Fruit fly (Drosophila melanogaster) whole organism, embryonic: ENCODE results near the gene Glut4EF.

Experiments used
- C15 ChIP-seq: fragments of 200-800 bp; sonication (Bioruptor generic); IDR thresholded peaks from 3 replicates; pipeline ENCODE4 v1.3.6; 2022; ENCODE audit warnings: missing biosample characterization, missing genetic modification characterization
- CG10147 ChIP-seq: fragments of 200-800 bp; sonication (Bioruptor generic); optimal IDR thresholded peaks from 2 replicates; lab custom pipeline; 2019; ENCODE audit warnings: missing biosample characterization, mild to moderate bottlenecking, missing genetic modification characterization, moderate library complexity
- CG10274 ChIP-seq: fragments of 200-800 bp; sonication (Bioruptor generic); optimal IDR thresholded peaks from 3 replicates; lab custom pipeline; 2017; ENCODE audit warnings: missing biosample characterization, mild to moderate bottlenecking, missing genetic modification characterization
- CG12104 ChIP-seq: fragments of 200-800 bp; sonication (Bioruptor generic); optimal IDR thresholded peaks from 3 replicates; lab custom pipeline; 2016; ENCODE audit warnings: missing biosample characterization, missing genetic modification characterization
- CG12942 ChIP-seq: fragments of 200-800 bp; sonication (Bioruptor generic); optimal IDR thresholded peaks from 3 replicates; lab custom pipeline; 2016; ENCODE audit warnings: missing biosample characterization, missing genetic modification characterization
- CG15011 ChIP-seq: fragments of 200-800 bp; sonication (Bioruptor generic); optimal IDR thresholded peaks from 3 replicates; lab custom pipeline; 2018; ENCODE audit warnings: missing biosample characterization, mild to moderate bottlenecking, missing genetic modification characterization
- CG15514 ChIP-seq: fragments of 200-800 bp; sonication (Bioruptor generic); optimal IDR thresholded peaks from 3 replicates; lab custom pipeline; 2017; ENCODE audit warnings: missing biosample characterization, missing genetic modification characterization, mild to moderate bottlenecking, moderate library complexity, missing genetic modification reagents
- CG15696 ChIP-seq: fragments of 200-800 bp; sonication (Bioruptor generic); optimal IDR thresholded peaks from 2 replicates; lab custom pipeline; 2019; ENCODE audit warnings: missing biosample characterization, mild to moderate bottlenecking, missing genetic modification characterization, moderate library complexity
- CG18599 ChIP-seq: fragments of 200-800 bp; sonication (Bioruptor generic); optimal IDR thresholded peaks from 3 replicates; lab custom pipeline; 2017; ENCODE audit warnings: missing biosample characterization, missing genetic modification characterization, mild to moderate bottlenecking, moderate library complexity, missing genetic modification reagents
- CG2120 ChIP-seq: fragments of 200-800 bp; sonication (Bioruptor generic); optimal IDR thresholded peaks from 3 replicates; lab custom pipeline; 2016; ENCODE audit warnings: missing biosample characterization, missing genetic modification characterization
- CG30403 ChIP-seq: fragments of 200-800 bp; sonication (Bioruptor generic); optimal IDR thresholded peaks from 3 replicates; lab custom pipeline; 2016; ENCODE audit warnings: missing biosample characterization, missing genetic modification characterization
- CG3838 ChIP-seq: fragments of 200-800 bp; sonication (Bioruptor generic); optimal IDR thresholded peaks from 3 replicates; lab custom pipeline; 2016; ENCODE audit warnings: missing biosample characterization, missing genetic modification characterization
- CG4282 ChIP-seq: fragments of 200-800 bp; sonication (Bioruptor generic); optimal IDR thresholded peaks from 2 replicates; lab custom pipeline; 2016; ENCODE audit warnings: missing biosample characterization, missing genetic modification characterization
- CG4820 ChIP-seq: fragments of 200-800 bp; sonication (Bioruptor generic); optimal IDR thresholded peaks from 3 replicates; lab custom pipeline; 2016; ENCODE audit warnings: missing biosample characterization, missing genetic modification characterization
- CG4854 ChIP-seq: fragments of 200-800 bp; sonication (Bioruptor generic); optimal IDR thresholded peaks from 2 replicates; lab custom pipeline; 2016; ENCODE audit warnings: missing biosample characterization, missing genetic modification characterization, inconsistent platforms
- CG7372 ChIP-seq: fragments of 200-800 bp; sonication (Bioruptor generic); IDR thresholded peaks from 2 replicates; pipeline ENCODE4 v1.3.6; 2022; ENCODE audit warnings: missing biosample characterization, missing genetic modification characterization
- CG7987 ChIP-seq: fragments of 200-800 bp; sonication (Bioruptor generic); optimal IDR thresholded peaks from 2 replicates; lab custom pipeline; 2018; ENCODE audit warnings: missing biosample characterization, mild to moderate bottlenecking, missing genetic modification characterization, moderate library complexity
- CG9609 ChIP-seq: fragments of 200-800 bp; sonication (Bioruptor generic); optimal IDR thresholded peaks from 3 replicates; lab custom pipeline; 2016; ENCODE audit warnings: missing biosample characterization, missing genetic modification characterization
- CG9797 ChIP-seq: fragments of 200-800 bp; sonication (Bioruptor generic); optimal IDR thresholded peaks from 3 replicates; lab custom pipeline; 2018; ENCODE audit warnings: missing biosample characterization, mild to moderate bottlenecking, missing genetic modification characterization
- Chrac-16 ChIP-seq: fragments of 200-800 bp; sonication (Bioruptor generic); optimal IDR thresholded peaks from 3 replicates; lab custom pipeline; 2016; ENCODE audit warnings: missing biosample characterization, missing genetic modification characterization
- Dbx ChIP-seq: fragments of 200-800 bp; sonication (Bioruptor generic); IDR thresholded peaks from 3 replicates; pipeline ENCODE4 v1.3.6; 2022; ENCODE audit warnings: missing biosample characterization, missing genetic modification characterization
- Dref ChIP-seq: fragments of 200-800 bp; sonication (Bioruptor generic); IDR thresholded peaks from 2 replicates; pipeline ENCODE4 v1.3.6; 2022; ENCODE audit warnings: missing biosample characterization, missing genetic modification characterization
- Gug ChIP-seq: fragments of 200-800 bp; sonication (Bioruptor generic); IDR thresholded peaks from 4 replicates; pipeline ENCODE4 v1.3.6; 2022; ENCODE audit warnings: missing biosample characterization, missing genetic modification characterization
- H2.0 ChIP-seq: fragments of 200-800 bp; sonication (Bioruptor generic); IDR thresholded peaks from 2 replicates; pipeline ENCODE4 v1.3.6; 2022; ENCODE audit warnings: missing biosample characterization, missing genetic modification characterization
- HHEX ChIP-seq: fragments of 200-800 bp; sonication (Bioruptor generic); optimal IDR thresholded peaks from 3 replicates; lab custom pipeline; 2017; ENCODE audit warnings: missing biosample characterization, mild to moderate bottlenecking, missing genetic modification characterization, missing genetic modification reagents
- HLH54F ChIP-seq: fragments of 200-800 bp; sonication (Bioruptor generic); optimal IDR thresholded peaks from 3 replicates; lab custom pipeline; 2016; ENCODE audit warnings: missing biosample characterization, missing genetic modification characterization
- MBD-R2 ChIP-seq: fragments of 200-800 bp; sonication (Bioruptor generic); IDR thresholded peaks from 2 replicates; pipeline ENCODE4 v1.3.6; 2022; ENCODE audit warnings: missing biosample characterization, missing genetic modification characterization
- Myb ChIP-seq: fragments of 200-800 bp; sonication (Bioruptor generic); optimal IDR thresholded peaks from 2 replicates; lab custom pipeline; 2016; ENCODE audit warnings: missing biosample characterization, missing genetic modification characterization
- NFAT ChIP-seq: fragments of 200-800 bp; sonication (Bioruptor generic); IDR thresholded peaks from 2 replicates; pipeline ENCODE4 v1.3.6; 2022; ENCODE audit warnings: missing biosample characterization, missing genetic modification characterization
- Six4 ChIP-seq: fragments of 200-800 bp; sonication (Bioruptor generic); optimal IDR thresholded peaks from 2 replicates; lab custom pipeline; 2016; ENCODE audit warnings: missing biosample characterization, missing genetic modification characterization
- Sry-δ ChIP-seq: fragments of 200-800 bp; sonication (Bioruptor generic); optimal IDR thresholded peaks from 2 replicates; lab custom pipeline; 2016; ENCODE audit warnings: missing biosample characterization, missing genetic modification characterization
- Xrp1 ChIP-seq: fragments of 200-800 bp; sonication (Bioruptor generic); IDR thresholded peaks from 2 replicates; pipeline ENCODE4 v1.3.6; 2022; ENCODE audit warnings: missing biosample characterization, missing genetic modification characterization
- al ChIP-seq: fragments of 200-800 bp; sonication (Bioruptor generic); IDR thresholded peaks from 2 replicates; pipeline ENCODE4 v1.3.6; 2022; ENCODE audit warnings: missing biosample characterization, missing genetic modification characterization
- bab2 ChIP-seq: fragments of 200-800 bp; sonication (Bioruptor generic); optimal IDR thresholded peaks from 2 replicates; lab custom pipeline; 2016; ENCODE audit warnings: missing biosample characterization, missing genetic modification characterization
- bcd ChIP-seq: fragments of 200-800 bp; sonication (Bioruptor generic); optimal IDR thresholded peaks from 2 replicates; lab custom pipeline; 2017; ENCODE audit warnings: missing biosample characterization, mild to moderate bottlenecking, missing genetic modification characterization
- bigmax ChIP-seq: fragments of 200-800 bp; sonication (Bioruptor generic); optimal IDR thresholded peaks from 2 replicates; lab custom pipeline; 2018; ENCODE audit warnings: missing biosample characterization, mild to moderate bottlenecking, missing genetic modification characterization
- da ChIP-seq: fragments of 200-800 bp; sonication (Bioruptor generic); optimal IDR thresholded peaks from 2 replicates; lab custom pipeline; 2016; ENCODE audit warnings: missing biosample characterization, missing genetic modification characterization
- dm ChIP-seq: fragments of 200-800 bp; sonication (Bioruptor generic); optimal IDR thresholded peaks from 3 replicates; lab custom pipeline; 2016; ENCODE audit warnings: missing biosample characterization, missing genetic modification characterization
- eve ChIP-seq, 2 experiments: fragments of >200 bp; optimal IDR thresholded peaks; 2 replicates each; lab custom pipeline; 2017; ENCODE audit warnings: missing biosample characterization in 2 of 2, missing genetic modification characterization in 2 of 2
- ewg ChIP-seq: fragments of 200-800 bp; sonication (Bioruptor generic); optimal IDR thresholded peaks from 3 replicates; lab custom pipeline; 2017; ENCODE audit warnings: mild to moderate bottlenecking, missing biosample characterization, missing genetic modification reagents, missing genetic modification characterization
- grau ChIP-seq: fragments of 200-800 bp; optimal IDR thresholded peaks from 3 replicates; lab custom pipeline; 2019; ENCODE audit warnings: missing biosample characterization, mild to moderate bottlenecking, missing genetic modification characterization, moderate library complexity
- hth ChIP-seq: fragments of >200 bp; optimal IDR thresholded peaks from 2 replicates; lab custom pipeline; 2017; ENCODE audit warnings: inconsistent platforms
- inv ChIP-seq: fragments of 200-800 bp; sonication (Bioruptor generic); IDR thresholded peaks from 2 replicates; pipeline ENCODE4 v1.3.6; 2022; ENCODE audit warnings: missing biosample characterization, missing genetic modification characterization; ENCODE audit not compliant: partially characterized antibody
- maf-S ChIP-seq: fragments of 200-800 bp; sonication (Bioruptor generic); optimal IDR thresholded peaks from 2 replicates; lab custom pipeline; 2016; ENCODE audit warnings: missing biosample characterization, missing genetic modification characterization
- pan ChIP-seq, 4 experiments: fragments of >200 bp in 3 of 4; fragments of 200-800 bp in 1 of 4; sonication (Bioruptor generic) in 1 of 4; optimal IDR thresholded peaks in 3 of 4; IDR thresholded peaks in 1 of 4; 2 replicates each; pipeline versions ENCODE4 v1.3.6 to Lab custom; 2017 to 2022; ENCODE audit warnings: missing biosample characterization in 2 of 4, missing genetic modification characterization in 2 of 4, mixed read lengths in 1 of 4
- slbo ChIP-seq: fragments of 200-800 bp; sonication (Bioruptor generic); IDR thresholded peaks from 2 replicates; pipeline ENCODE4 v1.3.6; 2022; ENCODE audit warnings: missing biosample characterization, missing genetic modification characterization
- sqz ChIP-seq: fragments of 200-800 bp; sonication (Bioruptor generic); optimal IDR thresholded peaks from 3 replicates; lab custom pipeline; 2018; ENCODE audit warnings: missing biosample characterization, mild to moderate bottlenecking, missing genetic modification characterization
- sug ChIP-seq: fragments of 200-800 bp; optimal IDR thresholded peaks from 2 replicates; lab custom pipeline; 2019; ENCODE audit warnings: missing biosample characterization, mild to moderate bottlenecking, missing genetic modification characterization, moderate library complexity
- vfl ChIP-seq: fragments of 200-800 bp; sonication (Bioruptor generic); optimal IDR thresholded peaks from 2 replicates; lab custom pipeline; 2016; ENCODE audit warnings: missing biosample characterization, missing genetic modification characterization
- vnd ChIP-seq: fragments of 200-800 bp; sonication (Bioruptor generic); IDR thresholded peaks from 3 replicates; pipeline ENCODE4 v1.3.6; 2022; ENCODE audit warnings: missing biosample characterization, missing genetic modification characterization; ENCODE audit not compliant: partially characterized antibody

The Glut4EF gene

DNA sequence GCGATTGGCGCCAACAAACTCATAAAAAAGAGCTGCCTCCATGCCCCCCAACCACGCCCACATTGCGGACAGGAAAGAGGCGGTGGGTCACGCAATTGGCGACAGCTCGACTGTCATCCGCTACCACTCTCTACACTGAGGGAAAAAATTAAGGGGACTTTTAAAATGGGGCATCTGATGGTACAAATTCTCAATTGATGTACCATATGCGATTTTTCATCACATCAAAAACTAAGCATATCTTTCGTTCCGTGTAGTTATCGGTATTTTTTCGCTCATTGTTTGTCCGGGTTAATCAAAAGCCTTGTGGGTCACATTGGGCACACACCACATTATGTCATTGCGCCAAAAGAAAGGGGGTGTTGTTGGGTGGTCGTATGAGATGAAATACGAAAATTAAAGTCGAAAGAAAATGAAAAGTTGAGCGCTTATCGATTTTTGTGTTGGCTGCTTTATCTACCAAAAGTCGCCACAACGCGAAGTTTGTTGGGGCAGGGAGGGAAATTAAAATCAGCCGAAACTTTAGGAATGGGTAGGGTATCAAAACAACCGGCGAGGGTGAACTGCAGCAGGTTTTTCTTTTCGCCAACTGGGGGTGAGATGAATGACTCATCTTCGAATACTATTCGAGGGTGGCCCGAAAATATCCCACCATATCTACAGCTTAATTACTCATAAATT is 149.7 kb downstream of the Glut4EF start (continued):
- TF ChIP-seq CG15514 (peak; percentile 39), HHEX (GFP tag; lab: Kevin White, UChicago) (peak; percentile 50), CG18599 (GFP tag; lab: Kevin White, UChicago) (peak; percentile 87), Xrp1 (no peak; the same call in 1 of the 2 replicates), sqz (GFP tag; lab: Kevin White, UChicago) (no peak), sug (tag; lab: Kevin White, UChicago) (no peak), bab2 (GFP tag; lab: Kevin White, UChicago) (peak; percentile 55), Dref (no peak), C15 (GFP tag; lab: Robert Waterston, UW) (no peak), H2.0 (peak; percentile 19; the same call in 1 of the 2 replicates), CG12942 (no peak), ewg (no peak), CG10274 (peak; percentile 72), CG9609 (GFP tag; lab: Kevin White, UChicago) (no peak), vnd (GFP tag; lab: Robert Waterston, UW) (no peak), hth (lab: Kevin White, UChicago) (no peak), CG2120 (peak; percentile 80), bigmax (no peak), MBD-R2 (GFP tag; lab: Robert Waterston, UW) (peak; percentile 47; the same call in 1 of the 2 replicates), Dbx (peak; percentile 69; the same call in 2 of the 3 replicates), CG7987 (no peak), CG10147 (GFP tag; lab: Kevin White, UChicago) (no peak), Myb (peak; percentile 23), vfl (GFP tag; lab: Kevin White, UChicago) (no peak), slbo (GFP tag; lab: Robert Waterston, UW) (peak; percentile 65), Sry-δ (GFP tag; lab: Kevin White, UChicago) (no peak), pan (optimal IDR thresholded peaks at IDR 0.05; lab: Kevin White, UChicago) (no peak), pan (GFP tag; optimal IDR thresholded peaks at IDR 0.05 in 1 of 2, IDR thresholded peaks at IDR 0.05 in 1 of 2) (peak in 1 of 2 experiments; percentile 54), maf-S (GFP tag; lab: Kevin White, UChicago) (no peak), eve (GFP tag; optimal IDR thresholded peaks at IDR 0.05; lab: Kevin White, UChicago) (no peak), CG4820 (GFP tag; lab: Kevin White, UChicago) (no peak), dm (GFP tag; lab: Kevin White, UChicago) (no peak), Six4 (GFP tag; lab: Kevin White, UChicago) (no peak), HLH54F (no peak), CG4854 (GFP tag; lab: Kevin White, UChicago) (peak; percentile 13), grau (tag; lab: Kevin White, UChicago) (no peak), CG15011 (peak; percentile 16), CG12104 (GFP tag; lab: Kevin White, UChicago) (no peak), CG4282 (GFP tag; lab: Kevin White, UChicago) (no peak), da (no peak), CG30403 (GFP tag; lab: Kevin White, UChicago) (peak; percentile 12), Gug (0 out of 4 replicates have a peak, but pooled peaks have one; percentile 20), CG3838 (GFP tag; lab: Kevin White, UChicago) (no peak), NFAT (GFP tag; lab: Robert Waterston, UW) (peak; percentile 54), CG15696 (no peak), inv (no peak), al (GFP tag; lab: Robert Waterston, UW) (no peak; the same call in 1 of the 2 replicates), bcd (GFP tag; lab: Kevin White, UChicago) (peak; percentile 14), CG9797 (GFP tag; lab: Kevin White, UChicago) (no peak), Chrac-16 (GFP tag; lab: Kevin White, UChicago) (no peak), CG7372 (no peak)
